Worm (Caenorhabditis elegans) whole organism, late embryonic: Measurements from ENCODE around the gene F09E5.16.

ENCODE experiments used
- C38D4.7 ChIP-seq: fragments of 200-800 bp; sonication (Bioruptor generic); optimal IDR thresholded peaks from 2 replicates; lab custom pipeline; 2018; ENCODE audit warnings: mild to moderate bottlenecking, missing genetic modification characterization, moderate library complexity, missing compliant biosample characterization
- F13H6.1 ChIP-seq: sonication (generic microtip); optimal IDR thresholded peaks from 2 replicates; lab custom pipeline; 2016; ENCODE audit warnings: missing genetic modification characterization, missing compliant biosample characterization
- K09A11.1 ChIP-seq: sonication (generic microtip); optimal IDR thresholded peaks from 2 replicates; lab custom pipeline; 2017; ENCODE audit warnings: antibody characterized with exemption, mild to moderate bottlenecking, missing genetic modification characterization, missing compliant biosample characterization; ENCODE audit not compliant: insufficient read depth
- Y22D7AL.16 ChIP-seq: sonication (generic microtip); optimal IDR thresholded peaks from 2 replicates; lab custom pipeline; 2016; ENCODE audit warnings: missing genetic modification characterization, missing compliant biosample characterization
- ceh-14 ChIP-seq: sonication (generic microtip); optimal IDR thresholded peaks from 2 replicates; lab custom pipeline; 2016; ENCODE audit warnings: missing genotype, missing genetic modification characterization, missing compliant biosample characterization
- ceh-19 ChIP-seq: fragments of 200-800 bp; sonication (Bioruptor generic); optimal IDR thresholded peaks from 2 replicates; lab custom pipeline; 2018; ENCODE audit warnings: mild to moderate bottlenecking, missing genetic modification characterization, missing compliant biosample characterization
- ceh-22 ChIP-seq: sonication (generic microtip); optimal IDR thresholded peaks from 2 replicates; lab custom pipeline; 2017; ENCODE audit warnings: missing biosample characterization, missing genetic modification characterization
- ceh-24 ChIP-seq: sonication (generic microtip); optimal IDR thresholded peaks from 2 replicates; lab custom pipeline; 2016; ENCODE audit warnings: mild to moderate bottlenecking, missing genetic modification characterization, missing compliant biosample characterization
- ceh-30 ChIP-seq: fragments of 150-350 bp; optimal IDR thresholded peaks from 2 replicates; lab custom pipeline; 2014; ENCODE audit warnings: missing biosample characterization, missing genetic modification characterization
- ceh-31 ChIP-seq: sonication (generic microtip); optimal IDR thresholded peaks from 2 replicates; lab custom pipeline; 2016; ENCODE audit warnings: missing genetic modification characterization, missing compliant biosample characterization
- ceh-34 ChIP-seq: sonication (generic microtip); optimal IDR thresholded peaks from 2 replicates; lab custom pipeline; 2016; ENCODE audit warnings: mild to moderate bottlenecking, missing genetic modification characterization, missing compliant biosample characterization
- ceh-9 ChIP-seq: sonication (generic microtip); optimal IDR thresholded peaks from 2 replicates; lab custom pipeline; 2016; ENCODE audit warnings: mild to moderate bottlenecking, missing genetic modification characterization, inconsistent platforms, missing compliant biosample characterization
- che-1 ChIP-seq: sonication (generic microtip); optimal IDR thresholded peaks from 2 replicates; lab custom pipeline; 2016; ENCODE audit warnings: mild to moderate bottlenecking, missing genetic modification characterization, missing compliant biosample characterization
- dve-1 ChIP-seq: sonication (generic microtip); optimal IDR thresholded peaks from 2 replicates; lab custom pipeline; 2017; ENCODE audit warnings: antibody characterized with exemption, mild to moderate bottlenecking, missing genetic modification characterization, missing compliant biosample characterization
- elt-2 ChIP-seq: sonication (generic microtip); optimal IDR thresholded peaks from 2 replicates; lab custom pipeline; 2016; ENCODE audit warnings: missing genetic modification reagents, missing genetic modification characterization, missing compliant biosample characterization
- elt-4 ChIP-seq: sonication (generic microtip); optimal IDR thresholded peaks from 2 replicates; lab custom pipeline; 2016; ENCODE audit warnings: missing genetic modification characterization, missing compliant biosample characterization
- ets-4 ChIP-seq: sonication (generic microtip); optimal IDR thresholded peaks from 2 replicates; lab custom pipeline; 2016; ENCODE audit warnings: missing genetic modification characterization, missing compliant biosample characterization
- eyg-1 ChIP-seq: sonication (generic microtip); optimal IDR thresholded peaks from 2 replicates; lab custom pipeline; 2016; ENCODE audit warnings: missing genotype, missing genetic modification characterization, missing compliant biosample characterization
- fax-1 ChIP-seq: sonication (generic microtip); optimal IDR thresholded peaks from 2 replicates; lab custom pipeline; 2016; ENCODE audit warnings: missing genotype, missing genetic modification characterization, missing compliant biosample characterization
- fkh-6 ChIP-seq: sonication (generic microtip); optimal IDR thresholded peaks from 2 replicates; lab custom pipeline; 2016; ENCODE audit warnings: missing genetic modification characterization, missing compliant biosample characterization
- hlh-15 ChIP-seq: sonication (generic microtip); optimal IDR thresholded peaks from 2 replicates; lab custom pipeline; 2016; ENCODE audit warnings: missing genetic modification characterization, missing compliant biosample characterization
- hlh-8 ChIP-seq: sonication (generic microtip); optimal IDR thresholded peaks from 2 replicates; lab custom pipeline; 2016; ENCODE audit warnings: missing genotype, missing genetic modification characterization, missing compliant biosample characterization
- lim-6 ChIP-seq: sonication (generic microtip); optimal IDR thresholded peaks from 2 replicates; lab custom pipeline; 2016; ENCODE audit warnings: missing genetic modification characterization, missing compliant biosample characterization
- lin-11 ChIP-seq: fragments of 200-800 bp; sonication (Bioruptor generic); optimal IDR thresholded peaks from 2 replicates; lab custom pipeline; 2018; ENCODE audit warnings: mild to moderate bottlenecking, missing genetic modification characterization, missing compliant biosample characterization
- madf-2 ChIP-seq: sonication (generic microtip); optimal IDR thresholded peaks from 2 replicates; lab custom pipeline; 2017; ENCODE audit warnings: missing genetic modification characterization, missing compliant biosample characterization
- mec-3 ChIP-seq: sonication (generic microtip); optimal IDR thresholded peaks from 2 replicates; lab custom pipeline; 2016; ENCODE audit warnings: borderline replicate concordance, missing genetic modification characterization, missing compliant biosample characterization
- nfya-1 ChIP-seq: sonication (generic microtip); optimal IDR thresholded peaks from 2 replicates; lab custom pipeline; 2017; ENCODE audit warnings: missing genetic modification characterization, mild to moderate bottlenecking, missing compliant biosample characterization, antibody characterized with exemption, moderate library complexity
- nhr-232 ChIP-seq: sonication (generic microtip); optimal IDR thresholded peaks from 2 replicates; lab custom pipeline; 2016; ENCODE audit warnings: missing genetic modification characterization, missing compliant biosample characterization
- odd-2 ChIP-seq: sonication (generic microtip); optimal IDR thresholded peaks from 2 replicates; lab custom pipeline; 2017; ENCODE audit warnings: antibody characterized with exemption, mild to moderate bottlenecking, missing genetic modification characterization, missing compliant biosample characterization
- pag-3 ChIP-seq: sonication (generic microtip); optimal IDR thresholded peaks from 2 replicates; lab custom pipeline; 2016; ENCODE audit warnings: missing compliant biosample characterization, missing genetic modification characterization, borderline replicate concordance
- pax-1 ChIP-seq: fragments of 150-350 bp; optimal IDR thresholded peaks from 2 replicates; lab custom pipeline; 2014; ENCODE audit warnings: missing biosample characterization, missing genetic modification characterization
- pha-2 ChIP-seq: sonication (generic microtip); optimal IDR thresholded peaks from 2 replicates; lab custom pipeline; 2017; ENCODE audit warnings: mild to moderate bottlenecking, missing genetic modification characterization, missing compliant biosample characterization
- ref-2 ChIP-seq: sonication (generic microtip); optimal IDR thresholded peaks from 2 replicates; lab custom pipeline; 2016; ENCODE audit warnings: missing genetic modification characterization, missing compliant biosample characterization
- rnt-1 ChIP-seq: sonication (generic microtip); optimal IDR thresholded peaks from 2 replicates; lab custom pipeline; 2016; ENCODE audit warnings: missing genetic modification characterization, missing compliant biosample characterization
- sdc-2 ChIP-seq: sonication (generic microtip); optimal IDR thresholded peaks from 2 replicates; lab custom pipeline; 2016; ENCODE audit warnings: missing genotype, missing genetic modification characterization, missing compliant biosample characterization
- sox-2 ChIP-seq: fragments of 200-800 bp; sonication (Bioruptor generic); IDR thresholded peaks from 2 replicates; pipeline ENCODE4 v1.3.6; 2022; ENCODE audit warnings: missing genetic modification reagents, missing genetic modification characterization, missing compliant biosample characterization
- sox-4 ChIP-seq: sonication (generic microtip); optimal IDR thresholded peaks from 2 replicates; lab custom pipeline; 2017; ENCODE audit warnings: mild to moderate bottlenecking, missing genetic modification characterization, inconsistent platforms, missing compliant biosample characterization
- syd-9 ChIP-seq: sonication (generic microtip); optimal IDR thresholded peaks from 2 replicates; lab custom pipeline; 2016; ENCODE audit warnings: mild to moderate bottlenecking, missing genetic modification characterization, moderate library complexity, missing compliant biosample characterization
- tbx-2 ChIP-seq: sonication (generic microtip); optimal IDR thresholded peaks from 2 replicates; lab custom pipeline; 2016; ENCODE audit warnings: missing genetic modification characterization, missing compliant biosample characterization
- ttx-3 ChIP-seq: sonication (generic microtip); optimal IDR thresholded peaks from 2 replicates; lab custom pipeline; 2016; ENCODE audit warnings: missing genetic modification reagents, missing genetic modification characterization, missing compliant biosample characterization
- unc-3 ChIP-seq, 2 experiments: fragments of 200-800 bp in 1 of 2; sonication (Bioruptor generic) in 1 of 2; sonication (generic microtip) in 1 of 2; conservative IDR thresholded peaks in 1 of 2; optimal IDR thresholded peaks in 1 of 2; 2 replicates each; pipeline versions ENCODE4 v1.3.6 to Lab custom; 2016 to 2022; ENCODE audit warnings: missing compliant biosample characterization in 2 of 2, missing genetic modification characterization in 2 of 2, missing genetic modification reagents in 1 of 2
- unc-42 ChIP-seq: sonication (generic microtip); optimal IDR thresholded peaks from 2 replicates; lab custom pipeline; 2016; ENCODE audit warnings: missing genotype, missing genetic modification characterization, missing compliant biosample characterization
- unc-55 ChIP-seq: sonication (generic microtip); optimal IDR thresholded peaks from 2 replicates; lab custom pipeline; 2017; ENCODE audit warnings: missing biosample characterization, missing genetic modification reagents, missing genetic modification characterization
- unc-86 ChIP-seq: sonication (generic microtip); optimal IDR thresholded peaks from 2 replicates; lab custom pipeline; 2016; ENCODE audit warnings: missing genetic modification characterization, missing compliant biosample characterization
- zip-5 ChIP-seq: sonication (generic microtip); optimal IDR thresholded peaks from 2 replicates; lab custom pipeline; 2016; ENCODE audit warnings: missing genetic modification characterization, missing compliant biosample characterization
- ztf-16 ChIP-seq: sonication (generic microtip); optimal IDR thresholded peaks from 2 replicates; lab custom pipeline; 2017; ENCODE audit warnings: missing genetic modification characterization, missing compliant biosample characterization

Gene F09E5.16

ce11 chrII:5399201-5399600 lies 33.7 kb upstream of the F09E5.16 start, which contains the start of gene mog-5 (continued):
- TF ChIP-seq hlh-8 (tag; lab: Kevin White, UChicago) (peak; percentile 27), K09A11.1 (peak; percentile 82), ets-4 (tag; lab: Kevin White, UChicago) (no peak), ceh-14 (peak; percentile 43), ttx-3 (tag; lab: Kevin White, UChicago) (peak; percentile 69), eyg-1 (tag; lab: Kevin White, UChicago) (no peak), dve-1 (no peak), fkh-6 (tag; lab: Kevin White, UChicago) (no peak), ceh-30 (tag; lab: Kevin White, UChicago) (no peak), unc-86 (tag; lab: Kevin White, UChicago) (peak; percentile 26), mec-3 (tag; lab: Kevin White, UChicago) (no peak), pag-3 (tag; lab: Kevin White, UChicago) (no peak), odd-2 (tag; lab: Kevin White, UChicago) (peak; percentile 64), sox-4 (peak; percentile 55), ceh-31 (tag; lab: Kevin White, UChicago) (peak; percentile 11), zip-5 (peak; percentile 13), ztf-16 (tag; lab: Kevin White, UChicago) (peak; percentile 30), madf-2 (tag; lab: Kevin White, UChicago) (no peak), lin-11 (peak; percentile 36), F13H6.1 (tag; lab: Kevin White, UChicago) (peak; percentile 31), ceh-24 (tag; lab: Kevin White, UChicago) (no peak), unc-55 (no peak), hlh-15 (tag; lab: Kevin White, UChicago) (no peak), sox-2 (GFP tag; lab: Robert Waterston, UW) (no peak; the same call in 1 of the 2 replicates), ref-2 (peak; percentile 26), tbx-2 (tag; lab: Kevin White, UChicago) (peak; percentile 50), syd-9 (tag; lab: Kevin White, UChicago) (no peak), ceh-9 (tag; lab: Kevin White, UChicago) (no peak), che-1 (tag; lab: Kevin White, UChicago) (peak; percentile 21), unc-42 (tag; lab: Kevin White, UChicago) (peak; percentile 65), sdc-2 (tag; lab: Kevin White, UChicago) (no peak), nhr-232 (tag; lab: Kevin White, UChicago) (peak; percentile 50), unc-3 (GFP tag; conservative IDR thresholded peaks at IDR 0.05; lab: Robert Waterston, UW) (no peak), unc-3 (tag; optimal IDR thresholded peaks at IDR 0.05; lab: Kevin White, UChicago) (no peak), C38D4.7 (GFP tag; lab: Kevin White, UChicago) (peak; percentile 38), fax-1 (tag; lab: Kevin White, UChicago) (peak; percentile 14), nfya-1 (tag; lab: Kevin White, UChicago) (peak; percentile 32), elt-4 (tag; lab: Kevin White, UChicago) (no peak), rnt-1 (no peak)

ce11 chrII:5398779-5399178 lies 33.2 kb upstream of the F09E5.16 start, which contains the start of gene fbxl-3:
fbxl-3 (minus strand) TSS chrII:5398902.
- no peak for TF ChIP-seq ceh-22
- TF ChIP-seq zip-5, result no peak
- TF ChIP-seq ceh-19 (GFP tag; lab: Kevin White, UChicago), result no peak
- no peak for TF ChIP-seq unc-42 (tag; lab: Kevin White, UChicago)
- no peak for TF ChIP-seq hlh-15 (tag; lab: Kevin White, UChicago)
- TF ChIP-seq elt-2 (tag; lab: Kevin White, UChicago), result no peak
- TF ChIP-seq pax-1 (tag; lab: Kevin White, UChicago), result no peak
- TF ChIP-seq fax-1 (tag; lab: Kevin White, UChicago), result no peak
- TF ChIP-seq elt-4 (tag; lab: Kevin White, UChicago), result no peak
- no peak for TF ChIP-seq ceh-34 (tag; lab: Kevin White, UChicago)
- no peak for TF ChIP-seq unc-55
- no peak for TF ChIP-seq lim-6 (tag; lab: Kevin White, UChicago)
- TF ChIP-seq tbx-2 (tag; lab: Kevin White, UChicago), result no peak
- no peak for TF ChIP-seq pha-2 (tag; lab: Kevin White, UChicago)
- no peak for TF ChIP-seq pag-3 (tag; lab: Kevin White, UChicago)
- no peak for TF ChIP-seq Y22D7AL.16 (tag; lab: Kevin White, UChicago)
- TF ChIP-seq che-1 (tag; lab: Kevin White, UChicago), result no peak
- TF ChIP-seq, all 69 proteins: peak for 0
